Fruit fly (Drosophila melanogaster): ENCODE measurements around the gene CecA1.
A peak's percentile ranks its signal among the peaks of the same experiment; 100 is the strongest.

The CecA1 gene

DNA sequence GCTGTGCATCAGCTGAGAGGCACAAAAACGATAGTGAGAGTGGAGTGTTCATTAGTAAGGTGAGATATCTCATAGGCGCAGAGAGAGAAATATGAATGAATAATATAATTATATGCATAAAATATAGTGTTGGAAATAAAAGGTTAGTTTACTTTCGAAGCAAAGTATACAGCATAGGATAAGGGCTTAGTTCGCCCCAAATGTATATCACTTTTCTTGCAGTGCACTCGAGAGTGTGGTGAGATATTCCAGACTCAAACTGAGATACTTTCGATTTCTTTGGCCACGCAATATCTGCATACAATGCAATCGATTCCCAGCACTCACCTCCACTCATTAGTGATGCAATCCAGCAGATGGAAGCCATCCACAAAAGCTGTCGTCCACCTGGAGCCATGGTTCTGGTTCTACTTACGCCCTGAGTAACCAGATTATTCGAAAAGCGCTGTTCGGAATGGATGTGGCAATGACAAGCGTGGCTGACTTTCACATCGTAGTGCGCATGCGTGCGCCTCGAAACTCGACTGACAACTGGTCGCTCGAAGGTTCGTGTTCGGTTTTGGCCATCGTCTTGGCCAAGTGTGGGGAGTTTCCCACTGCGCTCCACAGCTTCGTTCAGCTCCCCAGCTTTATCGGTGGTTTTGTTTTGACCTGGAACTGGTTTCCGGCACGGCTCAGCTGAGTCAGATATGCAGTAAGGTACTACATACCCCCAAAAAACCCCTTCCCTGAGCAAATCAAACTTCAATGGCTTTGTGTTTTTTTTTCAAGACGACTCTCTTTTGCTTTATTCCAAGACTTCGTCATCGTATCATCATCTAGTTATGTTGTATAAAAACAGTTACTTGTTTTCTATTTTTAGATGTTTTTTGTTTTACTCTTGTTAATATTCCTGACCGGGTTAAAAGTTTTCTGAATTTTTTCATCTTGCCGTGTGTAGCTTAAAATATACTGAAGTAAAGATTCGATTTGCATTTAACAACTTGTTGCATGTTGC, 39.7 kb upstream of the CecA1 start, which contains the start of gene Rsod:
Gene Rsod (minus strand): TSS at position 537 of the 997 bp plus-strand sequence.
- TF ChIP-seq h (GFP tag; optimal IDR thresholded peaks at IDR 0.05) = peak; percentile 80
- no peak for TF ChIP-seq Mio (GFP tag; optimal IDR thresholded peaks at IDR 0.05)
- TF ChIP-seq lola (GFP tag; optimal IDR thresholded peaks at IDR 0.05) = no peak
- TF ChIP-seq woc (GFP tag; optimal IDR thresholded peaks at IDR 0.05) = peak; percentile 73
- TF ChIP-seq HLH106 (tag; optimal IDR thresholded peaks at IDR 0.05) = peak; percentile 86
- peak; percentile 82 for TF ChIP-seq OdsH (GFP tag; optimal IDR thresholded peaks at IDR 0.05)
- TF ChIP-seq fru (GFP tag; optimal IDR thresholded peaks at IDR 0.05) = peak; percentile 80
- TF ChIP-seq Rel (GFP tag; optimal IDR thresholded peaks at IDR 0.05) = peak; percentile 43
- TF ChIP-seq Rel (tag; optimal IDR thresholded peaks at IDR 0.05) = no peak
- peak; percentile 27 for TF ChIP-seq sv (GFP tag; optimal IDR thresholded peaks at IDR 0.05)
- TF ChIP-seq foxo (GFP tag; optimal IDR thresholded peaks at IDR 0.05) = peak in 1 of 2 experiments; percentile 89
- no peak for TF ChIP-seq usp (GFP tag; optimal IDR thresholded peaks at IDR 0.05)
- TF ChIP-seq Vsx2 (GFP tag; optimal IDR thresholded peaks at IDR 0.05; ENCODE audit: partially characterized antibody) = peak; percentile 40
- peak; percentile 43 for TF ChIP-seq Dif (GFP tag; optimal IDR thresholded peaks at IDR 0.05; ENCODE audit: partially characterized antibody)
- peak; percentile 75 for TF ChIP-seq Hnf4 (GFP tag; optimal IDR thresholded peaks at IDR 0.05)
- peak; percentile 86 for TF ChIP-seq rgr (GFP tag; optimal IDR thresholded peaks at IDR 0.05)
- TF ChIP-seq dmrt93B (GFP tag; optimal IDR thresholded peaks at IDR 0.05) = peak; percentile 53
- peak; percentile 61 for TF ChIP-seq Sp1 (GFP tag; optimal IDR thresholded peaks at IDR 0.05)
- TF ChIP-seq Hr83 (GFP tag; optimal IDR thresholded peaks at IDR 0.05; ENCODE audit: poor library complexity, severe bottlenecking) = peak; percentile 32
- TF ChIP-seq GATAd (GFP tag; optimal IDR thresholded peaks at IDR 0.05) = no peak
- TF ChIP-seq CG32264 (GFP tag; optimal IDR thresholded peaks at IDR 0.05) = peak; percentile 62
- TF ChIP-seq jim (GFP tag; optimal IDR thresholded peaks at IDR 0.05) = no peak
- peak; percentile 70 for TF ChIP-seq br (GFP tag; optimal IDR thresholded peaks at IDR 0.05)
- no peak for TF ChIP-seq Hr78 (GFP tag; optimal IDR thresholded peaks at IDR 0.05)
- peak; percentile 82 for TF ChIP-seq ey (GFP tag; optimal IDR thresholded peaks at IDR 0.05)
- peak; percentile 13 for TF ChIP-seq Jra (GFP tag; optimal IDR thresholded peaks at IDR 0.05)
- peak; percentile 91 for TF ChIP-seq psq (GFP tag; optimal IDR thresholded peaks at IDR 0.05)
- TF ChIP-seq sage (GFP tag; optimal IDR thresholded peaks at IDR 0.05) = peak; percentile 59
- TF ChIP-seq dsf (GFP tag; optimal IDR thresholded peaks at IDR 0.05; ENCODE audit: borderline replicate concordance) = peak; percentile 4

DNA sequence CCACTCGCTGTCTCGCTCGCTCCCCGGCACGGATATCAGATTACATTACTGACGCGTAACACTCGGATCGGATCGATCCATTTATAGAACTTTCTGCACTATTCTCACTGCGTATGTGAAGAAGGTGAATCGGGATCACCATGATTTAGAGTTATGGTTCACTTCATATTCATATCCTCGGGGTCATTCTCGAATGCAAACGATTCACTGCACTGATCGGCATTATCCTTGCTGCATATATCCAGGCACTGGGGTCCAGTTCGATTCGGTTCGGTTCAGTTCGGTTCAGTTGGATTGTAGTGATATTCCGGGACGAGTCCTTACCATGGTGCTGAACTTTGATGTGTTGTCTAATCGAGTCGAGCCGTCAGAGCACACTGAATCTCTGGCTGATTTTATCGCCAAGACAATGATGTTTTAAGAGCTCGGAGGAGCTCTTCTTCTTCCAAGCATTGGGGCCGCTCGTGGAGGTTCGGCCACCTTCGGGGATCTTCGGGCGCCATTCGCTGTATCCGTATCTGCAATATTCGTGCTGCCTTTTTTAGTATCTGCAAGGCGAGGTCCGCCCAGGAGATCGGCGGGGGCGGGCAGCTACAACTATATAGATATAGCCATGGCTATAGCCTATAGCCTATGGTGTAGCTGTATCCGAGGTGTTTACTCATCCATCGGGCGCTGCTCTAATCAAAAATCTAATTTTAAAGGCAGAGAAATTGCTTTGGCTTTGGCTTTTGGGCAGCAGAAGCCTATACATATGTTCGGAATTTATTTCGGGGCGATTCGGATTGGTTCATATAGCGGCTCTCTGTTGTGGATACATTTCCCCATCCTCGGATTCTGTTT, 36.3 kb upstream of the CecA1 start, which contains the start of gene Mlc2:
Gene Mlc2 (minus strand): TSS at position 392 of the 843 bp plus-strand sequence.
- no peak for TF ChIP-seq N (GFP tag; optimal IDR thresholded peaks at IDR 0.05)
- TF ChIP-seq psq (GFP tag; optimal IDR thresholded peaks at IDR 0.05) = no peak
- no peak for TF ChIP-seq usp (GFP tag; optimal IDR thresholded peaks at IDR 0.05)
- TF ChIP-seq dmrt93B (GFP tag; optimal IDR thresholded peaks at IDR 0.05) = no peak
- no peak for TF ChIP-seq h (GFP tag; optimal IDR thresholded peaks at IDR 0.05)
- no peak for TF ChIP-seq GATAd (GFP tag; optimal IDR thresholded peaks at IDR 0.05)
- TF ChIP-seq brk (GFP tag; optimal IDR thresholded peaks at IDR 0.05) = no peak
- TF ChIP-seq Sp1 (GFP tag; optimal IDR thresholded peaks at IDR 0.05) = no peak
- no peak for TF ChIP-seq Hnf4 (GFP tag; optimal IDR thresholded peaks at IDR 0.05)
- no peak for TF ChIP-seq Rel (GFP tag; optimal IDR thresholded peaks at IDR 0.05)
- TF ChIP-seq Rel (tag; optimal IDR thresholded peaks at IDR 0.05) = no peak
- no peak for TF ChIP-seq br (GFP tag; optimal IDR thresholded peaks at IDR 0.05)
- no peak for TF ChIP-seq Dfd (GFP tag; optimal IDR thresholded peaks at IDR 0.05)
- TF ChIP-seq HLH106 (tag; optimal IDR thresholded peaks at IDR 0.05) = no peak
- no peak for TF ChIP-seq Vsx2 (GFP tag; optimal IDR thresholded peaks at IDR 0.05; ENCODE audit: partially characterized antibody)
- TF ChIP-seq Myc (optimal IDR thresholded peaks at IDR 0.05) = no peak
- no peak for TF ChIP-seq CG9705 (GFP tag; optimal IDR thresholded peaks at IDR 0.05)
